Fruit fly (Drosophila melanogaster) whole organism, embryonic: Measurements from ENCODE around the gene CG15394.

Source experiments
- ATbp ChIP-seq: fragments of 200-800 bp; sonication (Bioruptor generic); optimal IDR thresholded peaks from 2 replicates; lab custom pipeline; 2017; ENCODE audit warnings: missing biosample characterization, mild to moderate bottlenecking, missing genetic modification characterization, missing genetic modification reagents
- Antp ChIP-seq: fragments of 200-800 bp; sonication (Bioruptor generic); optimal IDR thresholded peaks from 3 replicates; lab custom pipeline; 2016; ENCODE audit warnings: missing biosample characterization, missing genetic modification characterization
- CG10321 ChIP-seq: fragments of 200-800 bp; sonication (Bioruptor generic); IDR thresholded peaks from 2 replicates; pipeline ENCODE4 v1.3.6; 2022; ENCODE audit warnings: missing biosample characterization, missing genetic modification characterization
- CG10431 ChIP-seq: fragments of 200-800 bp; sonication (Bioruptor generic); optimal IDR thresholded peaks from 3 replicates; lab custom pipeline; 2018; ENCODE audit warnings: missing biosample characterization, mild to moderate bottlenecking, missing genetic modification characterization
- CG11504 ChIP-seq: fragments of 200-800 bp; sonication (Bioruptor generic); optimal IDR thresholded peaks from 3 replicates; lab custom pipeline; 2019; ENCODE audit warnings: missing biosample characterization, mild to moderate bottlenecking, missing genetic modification characterization, moderate library complexity
- CG12391 ChIP-seq: fragments of 200-800 bp; sonication (Bioruptor generic); optimal IDR thresholded peaks from 3 replicates; lab custom pipeline; 2018; ENCODE audit warnings: missing biosample characterization, mild to moderate bottlenecking, missing genetic modification characterization, moderate library complexity
- CG13424 ChIP-seq: fragments of 200-800 bp; sonication (Bioruptor generic); optimal IDR thresholded peaks from 2 replicates; lab custom pipeline; 2019; ENCODE audit warnings: missing biosample characterization, mild to moderate bottlenecking, missing genetic modification characterization, moderate library complexity
- CG14860 ChIP-seq: fragments of 200-800 bp; sonication (Bioruptor generic); IDR thresholded peaks from 3 replicates; pipeline ENCODE4 v1.3.6; 2022; ENCODE audit warnings: missing biosample characterization, missing genetic modification characterization; ENCODE audit not compliant: partially characterized antibody
- CG15601 ChIP-seq: fragments of 200-800 bp; sonication (Bioruptor generic); optimal IDR thresholded peaks from 3 replicates; lab custom pipeline; 2019; ENCODE audit warnings: missing biosample characterization, mild to moderate bottlenecking, missing genetic modification characterization, moderate library complexity
- CG17385 ChIP-seq: fragments of 200-800 bp; sonication (Bioruptor generic); optimal IDR thresholded peaks from 3 replicates; lab custom pipeline; 2018; ENCODE audit warnings: missing biosample characterization, mild to moderate bottlenecking, missing genetic modification characterization
- CG17612 ChIP-seq: fragments of 200-800 bp; sonication (Bioruptor generic); IDR thresholded peaks from 2 replicates; pipeline ENCODE4 v1.3.6; 2022; ENCODE audit warnings: missing biosample characterization, missing genetic modification characterization
- CG30431 ChIP-seq: fragments of 200-800 bp; sonication (Bioruptor generic); optimal IDR thresholded peaks from 2 replicates; lab custom pipeline; 2017; ENCODE audit warnings: missing biosample characterization, missing genetic modification characterization
- CG32532 ChIP-seq: fragments of 200-800 bp; sonication (Bioruptor generic); IDR thresholded peaks from 2 replicates; pipeline ENCODE4 v1.3.6; 2022; ENCODE audit warnings: missing biosample characterization, missing genetic modification characterization
- CG3281 ChIP-seq: fragments of 200-800 bp; sonication (Bioruptor generic); optimal IDR thresholded peaks from 3 replicates; lab custom pipeline; 2017; ENCODE audit warnings: missing biosample characterization, mild to moderate bottlenecking, missing genetic modification characterization
- CG3995 ChIP-seq: fragments of 200-800 bp; sonication (Bioruptor generic); optimal IDR thresholded peaks from 3 replicates; lab custom pipeline; 2016; ENCODE audit warnings: missing biosample characterization, missing genetic modification characterization
- CG4282 ChIP-seq: fragments of 200-800 bp; sonication (Bioruptor generic); optimal IDR thresholded peaks from 2 replicates; lab custom pipeline; 2016; ENCODE audit warnings: missing biosample characterization, missing genetic modification characterization
- CG5245 ChIP-seq: fragments of 200-800 bp; sonication (Bioruptor generic); optimal IDR thresholded peaks from 3 replicates; lab custom pipeline; 2016; ENCODE audit warnings: missing biosample characterization, missing genetic modification characterization
- CG7556 ChIP-seq: fragments of 200-800 bp; sonication (Bioruptor generic); optimal IDR thresholded peaks from 2 replicates; lab custom pipeline; 2017; ENCODE audit warnings: missing biosample characterization, mild to moderate bottlenecking, missing genetic modification characterization
- CG8281 ChIP-seq: fragments of 200-800 bp; sonication (Bioruptor generic); optimal IDR thresholded peaks from 2 replicates; lab custom pipeline; 2018; ENCODE audit warnings: missing biosample characterization, mild to moderate bottlenecking, missing genetic modification characterization, moderate library complexity
- CG8924 ChIP-seq: fragments of 200-800 bp; optimal IDR thresholded peaks from 3 replicates; lab custom pipeline; 2019; ENCODE audit warnings: missing biosample characterization, mild to moderate bottlenecking, missing genetic modification characterization, moderate library complexity
- CG9932 ChIP-seq: fragments of 200-800 bp; sonication (Bioruptor generic); IDR thresholded peaks from 2 replicates; pipeline ENCODE4 v1.3.6; 2022; ENCODE audit warnings: missing biosample characterization, missing genetic modification characterization
- CoRest ChIP-seq: fragments of 200-800 bp; sonication (Bioruptor generic); optimal IDR thresholded peaks from 3 replicates; lab custom pipeline; 2018; ENCODE audit warnings: missing biosample characterization, mild to moderate bottlenecking, missing genetic modification characterization, moderate library complexity
- D ChIP-seq, 2 experiments: fragments of 200-800 bp in 1 of 2; fragments of >200 bp in 1 of 2; sonication (Bioruptor generic) in 1 of 2; optimal IDR thresholded peaks; 2 replicates in 1 of 2; 3 replicates in 1 of 2; lab custom pipeline; 2017; ENCODE audit warnings: mild to moderate bottlenecking in 1 of 2, missing biosample characterization in 1 of 2, missing genetic modification characterization in 1 of 2, missing genetic modification reagents in 1 of 2
- D19A ChIP-seq: fragments of 200-800 bp; optimal IDR thresholded peaks from 3 replicates; lab custom pipeline; 2019; ENCODE audit warnings: missing biosample characterization, mild to moderate bottlenecking, missing genetic modification characterization, moderate library complexity
- Dll ChIP-seq: fragments of 200-800 bp; sonication (Bioruptor generic); IDR thresholded peaks from 4 replicates; pipeline ENCODE4 v1.3.6; 2022; ENCODE audit warnings: missing biosample characterization, missing genetic modification characterization; ENCODE audit not compliant: partially characterized antibody
- Hey ChIP-seq: fragments of 200-800 bp; sonication (Bioruptor generic); optimal IDR thresholded peaks from 3 replicates; lab custom pipeline; 2018; ENCODE audit warnings: missing biosample characterization, mild to moderate bottlenecking, missing genetic modification characterization
- Hmr ChIP-seq: fragments of 200-800 bp; sonication (Bioruptor generic); optimal IDR thresholded peaks from 3 replicates; lab custom pipeline; 2017; ENCODE audit warnings: mild to moderate bottlenecking, missing biosample characterization, missing genetic modification reagents, missing genetic modification characterization
- Mrtf ChIP-seq: fragments of 200-800 bp; sonication (Bioruptor generic); IDR thresholded peaks from 3 replicates; pipeline ENCODE4 v1.3.6; 2022; ENCODE audit warnings: missing biosample characterization, missing genetic modification characterization
- Oli ChIP-seq: fragments of 200-800 bp; sonication (Bioruptor generic); optimal IDR thresholded peaks from 2 replicates; lab custom pipeline; 2018; ENCODE audit warnings: missing biosample characterization, mild to moderate bottlenecking, missing genetic modification characterization, moderate library complexity
- TFAM ChIP-seq: fragments of 200-800 bp; sonication (Bioruptor generic); optimal IDR thresholded peaks from 2 replicates; lab custom pipeline; 2017; ENCODE audit warnings: missing biosample characterization, missing genetic modification characterization, inconsistent platforms
- abd-A ChIP-seq: fragments of 200-800 bp; sonication (Bioruptor generic); optimal IDR thresholded peaks from 3 replicates; lab custom pipeline; 2019; ENCODE audit warnings: missing biosample characterization, mild to moderate bottlenecking, missing genetic modification characterization, moderate library complexity
- bab2 ChIP-seq: fragments of 200-800 bp; sonication (Bioruptor generic); optimal IDR thresholded peaks from 2 replicates; lab custom pipeline; 2016; ENCODE audit warnings: missing biosample characterization, missing genetic modification characterization
- emc ChIP-seq: fragments of 200-800 bp; sonication (Bioruptor generic); optimal IDR thresholded peaks from 2 replicates; lab custom pipeline; 2016; ENCODE audit warnings: missing biosample characterization, missing genetic modification characterization
- fd64A ChIP-seq: fragments of 200-800 bp; sonication (Bioruptor generic); optimal IDR thresholded peaks from 3 replicates; lab custom pipeline; 2018; ENCODE audit warnings: missing biosample characterization, mild to moderate bottlenecking, missing genetic modification characterization
- gsb-n ChIP-seq: fragments of 200-800 bp; sonication (Bioruptor generic); optimal IDR thresholded peaks from 3 replicates; lab custom pipeline; 2018; ENCODE audit warnings: missing biosample characterization, mild to moderate bottlenecking, missing genetic modification characterization
- hbn ChIP-seq: fragments of 200-800 bp; sonication (Bioruptor generic); IDR thresholded peaks from 2 replicates; pipeline ENCODE4 v1.3.6; 2022; ENCODE audit warnings: missing biosample characterization, missing genetic modification characterization; ENCODE audit not compliant: partially characterized antibody
- hkb ChIP-seq, 2 experiments: fragments of 200-800 bp in 1 of 2; fragments of >200 bp in 1 of 2; sonication (Bioruptor generic) in 1 of 2; IDR thresholded peaks in 1 of 2; optimal IDR thresholded peaks in 1 of 2; 2 replicates each; pipeline versions ENCODE4 v1.3.6 to Lab custom; 2017 to 2022; ENCODE audit warnings: missing biosample characterization in 1 of 2, missing genetic modification characterization in 1 of 2
- jigr1 ChIP-seq: fragments of 200-800 bp; sonication (Bioruptor generic); IDR thresholded peaks from 3 replicates; pipeline ENCODE4 v1.3.6; 2022; ENCODE audit warnings: missing biosample characterization, missing genetic modification characterization
- knrl ChIP-seq: fragments of 200-800 bp; sonication (Bioruptor generic); IDR thresholded peaks from 3 replicates; pipeline ENCODE4 v1.3.6; 2022; ENCODE audit warnings: missing biosample characterization, missing genetic modification characterization; ENCODE audit not compliant: partially characterized antibody
- maf-S ChIP-seq: fragments of 200-800 bp; sonication (Bioruptor generic); optimal IDR thresholded peaks from 2 replicates; lab custom pipeline; 2016; ENCODE audit warnings: missing biosample characterization, missing genetic modification characterization
- nmo ChIP-seq: fragments of 200-800 bp; sonication (Bioruptor generic); optimal IDR thresholded peaks from 2 replicates; lab custom pipeline; 2018; ENCODE audit warnings: missing biosample characterization, mild to moderate bottlenecking, missing genetic modification characterization, moderate library complexity
- onecut ChIP-seq: fragments of 200-800 bp; sonication (Bioruptor generic); IDR thresholded peaks from 2 replicates; pipeline ENCODE4 v1.3.6; 2022; ENCODE audit warnings: missing biosample characterization, missing genetic modification characterization
- org-1 ChIP-seq: fragments of 200-800 bp; sonication (Bioruptor generic); optimal IDR thresholded peaks from 2 replicates; lab custom pipeline; 2017; ENCODE audit warnings: missing biosample characterization, missing genetic modification characterization
- row ChIP-seq: fragments of 200-800 bp; sonication (Bioruptor generic); IDR thresholded peaks from 3 replicates; pipeline ENCODE4 v1.3.6; 2022; ENCODE audit warnings: missing biosample characterization, missing genetic modification characterization
- scrt ChIP-seq: fragments of 200-800 bp; sonication (Bioruptor generic); optimal IDR thresholded peaks from 2 replicates; lab custom pipeline; 2018; ENCODE audit warnings: missing biosample characterization, mild to moderate bottlenecking, missing genetic modification characterization, moderate library complexity
- sisA ChIP-seq: fragments of 200-800 bp; sonication (Bioruptor generic); IDR thresholded peaks from 2 replicates; pipeline ENCODE4 v1.3.6; 2022; ENCODE audit warnings: missing biosample characterization, missing genetic modification characterization
- slbo ChIP-seq: fragments of 200-800 bp; sonication (Bioruptor generic); IDR thresholded peaks from 2 replicates; pipeline ENCODE4 v1.3.6; 2022; ENCODE audit warnings: missing biosample characterization, missing genetic modification characterization
- wor ChIP-seq: fragments of 200-800 bp; sonication (Bioruptor generic); IDR thresholded peaks from 2 replicates; pipeline ENCODE4 v1.3.6; 2022; ENCODE audit warnings: missing biosample characterization, missing genetic modification characterization
- zfh1 ChIP-seq: fragments of 200-800 bp; sonication (Bioruptor generic); IDR thresholded peaks from 3 replicates; pipeline ENCODE4 v1.3.6; 2022; ENCODE audit warnings: missing biosample characterization, missing genetic modification characterization

Gene CG15394

dm6 chr2L:2636326-2637001 is 44.8 kb downstream of the CG15394 start (continued):
- peak; percentile 13 for TF ChIP-seq ATbp (GFP tag; lab: Kevin White, UChicago)
- TF ChIP-seq CG14860 (GFP tag; lab: Robert Waterston, UW), result no peak
- no peak for TF ChIP-seq knrl
- no peak for TF ChIP-seq sisA
- TF ChIP-seq Dll (GFP tag; lab: Robert Waterston, UW), result no peak
- peak; percentile 36 for TF ChIP-seq Oli (tag; lab: Kevin White, UChicago)
- no peak for TF ChIP-seq fd64A (GFP tag; lab: Kevin White, UChicago)
- TF ChIP-seq CoRest (tag; lab: Kevin White, UChicago), result peak; percentile 38
- no peak for TF ChIP-seq zfh1 (GFP tag; lab: Robert Waterston, UW)
- no peak for TF ChIP-seq CG3281 (GFP tag; lab: Kevin White, UChicago)
- TF ChIP-seq nmo (GFP tag; lab: Kevin White, UChicago), result peak; percentile 18
- no peak for TF ChIP-seq slbo
- no peak for TF ChIP-seq wor (GFP tag; lab: Robert Waterston, UW)
- no peak for TF ChIP-seq gsb-n (tag; lab: Kevin White, UChicago)
- no peak for TF ChIP-seq hbn (GFP tag; lab: Robert Waterston, UW)
- TF ChIP-seq org-1 (GFP tag; lab: Kevin White, UChicago), result no peak
- TF ChIP-seq CG9932 (GFP tag; lab: Robert Waterston, UW), result no peak
- TF ChIP-seq Hmr, result no peak
- TF ChIP-seq CG15601 (tag; lab: Kevin White, UChicago), result peak; percentile 44
- peak; percentile 42 for TF ChIP-seq CG7556
- TF ChIP-seq CG4282 (GFP tag; lab: Kevin White, UChicago), result no peak
- TF ChIP-seq CG17612, result no peak
- TF ChIP-seq CG17385 (GFP tag; lab: Kevin White, UChicago), result peak; percentile 12
- peak; percentile 89 for TF ChIP-seq D19A (tag; lab: Kevin White, UChicago)
- TF ChIP-seq CG13424 (tag; lab: Kevin White, UChicago), result peak; percentile 30
- TF ChIP-seq CG30431, result no peak
- no peak for TF ChIP-seq Mrtf (GFP tag; lab: Robert Waterston, UW)
- TF ChIP-seq CG11504 (tag; lab: Kevin White, UChicago), result peak; percentile 58
- TF ChIP-seq CG10431 (GFP tag; lab: Kevin White, UChicago), result no peak
- peak; percentile 45 for TF ChIP-seq CG12391 (tag; lab: Kevin White, UChicago)
- no peak for TF ChIP-seq Antp
- TF ChIP-seq CG8924, result peak; percentile 50
- no peak for TF ChIP-seq CG8281
- no peak for TF ChIP-seq D (optimal IDR thresholded peaks at IDR 0.05; lab: Kevin White, UChicago)
- TF ChIP-seq D (GFP tag; optimal IDR thresholded peaks at IDR 0.05; lab: Kevin White, UChicago), result no peak
- no peak for TF ChIP-seq CG10321 (GFP tag; lab: Robert Waterston, UW)
- no peak for TF ChIP-seq jigr1 (GFP tag; lab: Robert Waterston, UW)
- TF ChIP-seq Hey (tag; lab: Kevin White, UChicago), result peak; percentile 21
- TF ChIP-seq bab2 (GFP tag; lab: Kevin White, UChicago), result no peak
- no peak for TF ChIP-seq maf-S (GFP tag; lab: Kevin White, UChicago)
- TF ChIP-seq CG3995 (GFP tag; lab: Kevin White, UChicago), result no peak
- TF ChIP-seq abd-A (tag; lab: Kevin White, UChicago), result peak; percentile 64
- no peak for TF ChIP-seq scrt
- TF ChIP-seq TFAM (GFP tag; lab: Kevin White, UChicago), result no peak
- no peak for TF ChIP-seq CG5245
- TF ChIP-seq CG32532 (GFP tag; lab: Robert Waterston, UW), result 0 out of 2 replicates have a peak, but pooled peaks have one; percentile 17
- no peak for TF ChIP-seq emc (GFP tag; lab: Kevin White, UChicago)
- TF ChIP-seq onecut (GFP tag; lab: Robert Waterston, UW), result no peak
- TF ChIP-seq row (GFP tag; lab: Robert Waterston, UW), result 0 out of 3 replicates have a peak, but pooled peaks have one; percentile 33
- no peak for TF ChIP-seq hkb (optimal IDR thresholded peaks at IDR 0.05; lab: Kevin White, UChicago)
- TF ChIP-seq hkb (GFP tag; IDR thresholded peaks at IDR 0.05; lab: Robert Waterston, UW), result no peak
